Fruit fly (Drosophila melanogaster) whole organism, embryonic: ENCODE measurements around the gene CG15877.

ENCODE experiments used
- Awh ChIP-seq: fragments of 200-800 bp; sonication (Bioruptor generic); IDR thresholded peaks from 2 replicates; pipeline ENCODE4, ENCODE4 v1.3.6; 2022; ENCODE audit warnings: missing biosample characterization, missing genetic modification characterization
- CG11247 ChIP-seq: fragments of 200-800 bp; sonication (Bioruptor generic); IDR thresholded peaks from 2 replicates; pipeline ENCODE4 v1.3.6; 2022; ENCODE audit warnings: missing biosample characterization, missing genetic modification characterization
- CG11504 ChIP-seq: fragments of 200-800 bp; sonication (Bioruptor generic); optimal IDR thresholded peaks from 3 replicates; lab custom pipeline; 2019; ENCODE audit warnings: missing biosample characterization, mild to moderate bottlenecking, missing genetic modification characterization, moderate library complexity
- CG11560 ChIP-seq: fragments of 200-800 bp; sonication (Bioruptor generic); IDR thresholded peaks from 3 replicates; pipeline ENCODE4 v1.3.6; 2022; ENCODE audit warnings: missing biosample characterization, missing genetic modification characterization
- CG12104 ChIP-seq: fragments of 200-800 bp; sonication (Bioruptor generic); optimal IDR thresholded peaks from 3 replicates; lab custom pipeline; 2016; ENCODE audit warnings: missing biosample characterization, missing genetic modification characterization
- CG14965 ChIP-seq: fragments of 200-800 bp; sonication (Bioruptor generic); optimal IDR thresholded peaks from 2 replicates; lab custom pipeline; 2016; ENCODE audit warnings: missing biosample characterization, missing genetic modification characterization, borderline replicate concordance
- CG16779 ChIP-seq: fragments of 200-800 bp; sonication (Bioruptor generic); IDR thresholded peaks from 2 replicates; pipeline ENCODE4 v1.3.6; 2022; ENCODE audit warnings: missing biosample characterization, missing genetic modification characterization
- CG17328 ChIP-seq: fragments of 200-800 bp; sonication (Bioruptor generic); IDR thresholded peaks from 2 replicates; pipeline ENCODE4 v1.3.6; 2022; ENCODE audit warnings: missing biosample characterization, missing genetic modification characterization
- CG17359 ChIP-seq: fragments of 200-800 bp; sonication (Bioruptor generic); optimal IDR thresholded peaks from 3 replicates; lab custom pipeline; 2018; ENCODE audit warnings: missing biosample characterization, mild to moderate bottlenecking, missing genetic modification characterization, moderate library complexity
- CG17829 ChIP-seq: fragments of 200-800 bp; optimal IDR thresholded peaks from 2 replicates; lab custom pipeline; 2019; ENCODE audit warnings: missing biosample characterization, mild to moderate bottlenecking, missing genetic modification characterization, moderate library complexity
- CG1792 ChIP-seq: fragments of 200-800 bp; sonication (Bioruptor generic); optimal IDR thresholded peaks from 2 replicates; lab custom pipeline; 2016; ENCODE audit warnings: missing biosample characterization, missing genetic modification characterization
- CG3163 ChIP-seq: fragments of 200-800 bp; sonication (Bioruptor generic); optimal IDR thresholded peaks from 3 replicates; lab custom pipeline; 2016; ENCODE audit warnings: missing biosample characterization, missing genetic modification characterization
- CG33213 ChIP-seq: fragments of 200-800 bp; sonication (Bioruptor generic); optimal IDR thresholded peaks from 3 replicates; lab custom pipeline; 2016; ENCODE audit warnings: missing biosample characterization, missing genetic modification characterization
- CG4424 ChIP-seq: fragments of 200-800 bp; sonication (Bioruptor generic); optimal IDR thresholded peaks from 3 replicates; lab custom pipeline; 2016; ENCODE audit warnings: missing biosample characterization, missing genetic modification characterization
- CHES-1-like ChIP-seq: fragments of 200-800 bp; sonication (Bioruptor generic); optimal IDR thresholded peaks from 2 replicates; lab custom pipeline; 2016; ENCODE audit warnings: missing biosample characterization, missing genetic modification characterization
- CkIIα-i1 ChIP-seq: fragments of 200-800 bp; sonication (Bioruptor generic); IDR thresholded peaks from 2 replicates; pipeline ENCODE4 v1.3.6; 2022; ENCODE audit warnings: missing biosample characterization, missing genetic modification characterization
- D ChIP-seq, 2 experiments: fragments of 200-800 bp in 1 of 2; fragments of >200 bp in 1 of 2; sonication (Bioruptor generic) in 1 of 2; optimal IDR thresholded peaks; 2 replicates in 1 of 2; 3 replicates in 1 of 2; lab custom pipeline; 2017; ENCODE audit warnings: mild to moderate bottlenecking in 1 of 2, missing biosample characterization in 1 of 2, missing genetic modification characterization in 1 of 2, missing genetic modification reagents in 1 of 2
- Gug ChIP-seq: fragments of 200-800 bp; sonication (Bioruptor generic); IDR thresholded peaks from 4 replicates; pipeline ENCODE4 v1.3.6; 2022; ENCODE audit warnings: missing biosample characterization, missing genetic modification characterization
- Hand ChIP-seq: fragments of 200-800 bp; sonication (Bioruptor generic); optimal IDR thresholded peaks from 2 replicates; lab custom pipeline; 2017; ENCODE audit warnings: mild to moderate bottlenecking, missing biosample characterization, missing genetic modification reagents, missing genetic modification characterization
- HmgZ ChIP-seq: fragments of 200-800 bp; sonication (Bioruptor generic); optimal IDR thresholded peaks from 2 replicates; lab custom pipeline; 2018; ENCODE audit warnings: missing biosample characterization, mild to moderate bottlenecking, missing genetic modification characterization
- Hr78 ChIP-seq, 2 experiments: fragments of 200-800 bp in 1 of 2; fragments of >200 bp in 1 of 2; sonication (Bioruptor generic) in 1 of 2; optimal IDR thresholded peaks; 2 replicates each; lab custom pipeline; 2017 to 2019; ENCODE audit warnings: missing biosample characterization in 2 of 2, missing genetic modification characterization in 2 of 2, mild to moderate bottlenecking in 1 of 2, moderate library complexity in 1 of 2
- Jarid2 ChIP-seq: fragments of 200-800 bp; sonication (Bioruptor generic); optimal IDR thresholded peaks from 3 replicates; lab custom pipeline; 2017; ENCODE audit warnings: mild to moderate bottlenecking, missing biosample characterization, missing genetic modification reagents, missing genetic modification characterization
- Med ChIP-seq: fragments of 200-800 bp; sonication (Bioruptor generic); peaks from one replicate; lab custom pipeline; 2016; ENCODE audit warnings: missing biosample characterization, missing genetic modification characterization, mild to moderate bottlenecking, inconsistent platforms, moderate library complexity
- NC2α ChIP-seq: fragments of 200-800 bp; sonication (Bioruptor generic); optimal IDR thresholded peaks from 2 replicates; lab custom pipeline; 2016; ENCODE audit warnings: missing biosample characterization, missing genetic modification characterization
- Neu2 ChIP-seq: fragments of 200-800 bp; sonication (Bioruptor generic); optimal IDR thresholded peaks from 3 replicates; lab custom pipeline; 2016; ENCODE audit warnings: missing biosample characterization, missing genetic modification characterization, borderline replicate concordance
- Pdp1 ChIP-seq, 2 experiments: fragments of 200-800 bp; sonication (Bioruptor generic); optimal IDR thresholded peaks; 3 replicates each; lab custom pipeline; 2016; ENCODE audit warnings: missing biosample characterization in 2 of 2, missing genetic modification characterization in 2 of 2, mild to moderate bottlenecking in 1 of 2, moderate library complexity in 1 of 2
- Side ChIP-seq: fragments of 200-800 bp; sonication (Bioruptor generic); optimal IDR thresholded peaks from 2 replicates; lab custom pipeline; 2016; ENCODE audit warnings: missing biosample characterization, missing genetic modification characterization
- Usf ChIP-seq: fragments of 200-800 bp; sonication (Bioruptor generic); optimal IDR thresholded peaks from 2 replicates; lab custom pipeline; 2017; ENCODE audit warnings: missing genotype, missing biosample characterization, missing genetic modification characterization
- Vsx1 ChIP-seq: fragments of 200-800 bp; sonication (Bioruptor generic); optimal IDR thresholded peaks from 2 replicates; lab custom pipeline; 2017; ENCODE audit warnings: missing biosample characterization, mild to moderate bottlenecking, missing genetic modification characterization, missing genetic modification reagents
- ab ChIP-seq: fragments of 200-800 bp; sonication (Bioruptor generic); optimal IDR thresholded peaks from 2 replicates; lab custom pipeline; 2016; ENCODE audit warnings: missing biosample characterization, missing genetic modification characterization
- abd-A ChIP-seq: fragments of 200-800 bp; sonication (Bioruptor generic); optimal IDR thresholded peaks from 3 replicates; lab custom pipeline; 2019; ENCODE audit warnings: missing biosample characterization, mild to moderate bottlenecking, missing genetic modification characterization, moderate library complexity
- bigmax ChIP-seq: fragments of 200-800 bp; sonication (Bioruptor generic); optimal IDR thresholded peaks from 2 replicates; lab custom pipeline; 2018; ENCODE audit warnings: missing biosample characterization, mild to moderate bottlenecking, missing genetic modification characterization
- br ChIP-seq: fragments of >200 bp; optimal IDR thresholded peaks from 2 replicates; lab custom pipeline; 2017
- croc ChIP-seq: fragments of 200-800 bp; sonication (Bioruptor generic); conservative IDR thresholded peaks from 3 replicates; pipeline ENCODE4 v1.3.6; 2022; ENCODE audit warnings: missing biosample characterization, missing genetic modification characterization
- da ChIP-seq: fragments of 200-800 bp; sonication (Bioruptor generic); optimal IDR thresholded peaks from 2 replicates; lab custom pipeline; 2016; ENCODE audit warnings: missing biosample characterization, missing genetic modification characterization
- dmrt99B ChIP-seq: fragments of 200-800 bp; sonication (Bioruptor generic); optimal IDR thresholded peaks from 2 replicates; lab custom pipeline; 2018; ENCODE audit warnings: missing biosample characterization, mild to moderate bottlenecking, missing genetic modification characterization, moderate library complexity
- fd64A ChIP-seq: fragments of 200-800 bp; sonication (Bioruptor generic); optimal IDR thresholded peaks from 3 replicates; lab custom pipeline; 2018; ENCODE audit warnings: missing biosample characterization, mild to moderate bottlenecking, missing genetic modification characterization
- grn ChIP-seq: fragments of 200-800 bp; sonication (Bioruptor generic); optimal IDR thresholded peaks from 3 replicates; lab custom pipeline; 2017; ENCODE audit warnings: missing biosample characterization, missing genetic modification characterization
- gsb-n ChIP-seq: fragments of 200-800 bp; sonication (Bioruptor generic); optimal IDR thresholded peaks from 3 replicates; lab custom pipeline; 2018; ENCODE audit warnings: missing biosample characterization, mild to moderate bottlenecking, missing genetic modification characterization
- lola ChIP-seq, 3 experiments: fragments of >200 bp in 2 of 3; fragments of 200-800 bp in 1 of 3; sonication (Bioruptor generic) in 1 of 3; optimal IDR thresholded peaks; 2 replicates each; lab custom pipeline; 2017 to 2019; ENCODE audit warnings: missing biosample characterization in 3 of 3, missing genetic modification characterization in 3 of 3, mild to moderate bottlenecking in 1 of 3, moderate library complexity in 1 of 3
- prd ChIP-seq, 3 experiments: fragments of >200 bp in 2 of 3; fragments of 200-800 bp in 1 of 3; sonication (Bioruptor generic) in 1 of 3; optimal IDR thresholded peaks in 2 of 3; IDR thresholded peaks in 1 of 3; 2 replicates in 2 of 3; 3 replicates in 1 of 3; pipeline versions ENCODE4 v1.3.6 to Lab custom; 2017 to 2022; ENCODE audit warnings: missing biosample characterization in 1 of 3, missing genetic modification characterization in 1 of 3
- pros ChIP-seq: fragments of 200-800 bp; sonication (Bioruptor generic); optimal IDR thresholded peaks from 3 replicates; lab custom pipeline; 2019; ENCODE audit warnings: missing biosample characterization, mild to moderate bottlenecking, missing genetic modification characterization, moderate library complexity
- rib ChIP-seq: fragments of 200-800 bp; sonication (Bioruptor generic); IDR thresholded peaks from 2 replicates; pipeline ENCODE4 v1.3.6; 2022; ENCODE audit warnings: missing biosample characterization, missing genetic modification characterization
- sd ChIP-seq: fragments of 200-800 bp; sonication (Bioruptor generic); optimal IDR thresholded peaks from 3 replicates; lab custom pipeline; 2018; ENCODE audit warnings: missing biosample characterization, mild to moderate bottlenecking, missing genetic modification characterization, moderate library complexity
- sens ChIP-seq: fragments of 200-800 bp; sonication (Bioruptor generic); peaks from one replicate; lab custom pipeline; 2016; ENCODE audit warnings: missing biosample characterization, missing genetic modification characterization
- slou ChIP-seq: fragments of 200-800 bp; sonication (Bioruptor generic); optimal IDR thresholded peaks from 3 replicates; lab custom pipeline; 2016; ENCODE audit warnings: missing biosample characterization, missing genetic modification characterization
- sob ChIP-seq: fragments of 200-800 bp; sonication (Bioruptor generic); IDR thresholded peaks from 2 replicates; pipeline ENCODE4 v1.3.6; 2022; ENCODE audit warnings: missing biosample characterization, missing genetic modification characterization
- sqz ChIP-seq: fragments of 200-800 bp; sonication (Bioruptor generic); optimal IDR thresholded peaks from 3 replicates; lab custom pipeline; 2018; ENCODE audit warnings: missing biosample characterization, mild to moderate bottlenecking, missing genetic modification characterization
- ssp ChIP-seq: fragments of 200-800 bp; sonication (Bioruptor generic); IDR thresholded peaks from 2 replicates; pipeline ENCODE4 v1.3.6; 2022; ENCODE audit warnings: missing biosample characterization, missing genetic modification characterization

CG15877 gene

dm6 chr3L:2388683-2389315 lies 11.4 kb upstream of the CG15877 start, which contains the start of gene Mzt1:
Gene Mzt1 (plus strand): TSS chr3L:2389265.
- TF ChIP-seq Vsx1 (GFP tag; lab: Kevin White, UChicago) (peak; percentile 31), Pdp1 (GFP tag; optimal IDR thresholded peaks at IDR 0.05; lab: Kevin White, UChicago) (peak in 1 of 2 experiments; percentile 5), prd (optimal IDR thresholded peaks at IDR 0.05; lab: Kevin White, UChicago) (no peak), prd (GFP tag; IDR thresholded peaks at IDR 0.05; lab: Robert Waterston, UW) (0 out of 3 replicates have a peak, but pooled peaks have one; percentile 10), Side (GFP tag; lab: Kevin White, UChicago) (no peak), pros (GFP tag; lab: Kevin White, UChicago) (no peak), CG33213 (GFP tag; lab: Kevin White, UChicago) (no peak), CG17829 (tag; lab: Kevin White, UChicago) (no peak), Usf (GFP tag; lab: Kevin White, UChicago) (no peak), ab (no peak), da (GFP tag; lab: Kevin White, UChicago) (no peak), D (optimal IDR thresholded peaks at IDR 0.05; lab: Kevin White, UChicago) (no peak), D (GFP tag; optimal IDR thresholded peaks at IDR 0.05; lab: Kevin White, UChicago) (no peak), NC2α (GFP tag; lab: Kevin White, UChicago) (no peak), CG4424 (GFP tag; lab: Kevin White, UChicago) (no peak), Hr78 (GFP tag; optimal IDR thresholded peaks at IDR 0.05; lab: Kevin White, UChicago) (peak in 1 of 2 experiments; percentile 88), Med (GFP tag; lab: Kevin White, UChicago) (peak; percentile 50), CG14965 (GFP tag; lab: Kevin White, UChicago) (no peak), rib (GFP tag; lab: Robert Waterston, UW) (no peak), abd-A (tag; lab: Kevin White, UChicago) (peak; percentile 57), HmgZ (no peak), slou (GFP tag; lab: Kevin White, UChicago) (no peak), CG17328 (GFP tag; lab: Robert Waterston, UW) (no peak), sob (no peak), CHES-1-like (GFP tag; lab: Kevin White, UChicago) (no peak), CG11560 (tag; lab: Robert Waterston, UW) (no peak), croc (GFP tag; lab: Robert Waterston, UW) (no peak), sd (tag; lab: Kevin White, UChicago) (peak; percentile 10), grn (no peak), ssp (GFP tag; lab: Robert Waterston, UW) (no peak), sqz (GFP tag; lab: Kevin White, UChicago) (peak; percentile 18), br (lab: Kevin White, UChicago) (no peak), sens (GFP tag; lab: Kevin White, UChicago) (peak; percentile 59), Neu2 (GFP tag; lab: Kevin White, UChicago) (no peak), CG16779 (GFP tag; lab: Robert Waterston, UW) (no peak), dmrt99B (tag; lab: Kevin White, UChicago) (no peak), Jarid2 (GFP tag; lab: Kevin White, UChicago) (no peak), CG3163 (GFP tag; lab: Kevin White, UChicago) (no peak), CG11504 (tag; lab: Kevin White, UChicago) (no peak), lola (GFP tag; optimal IDR thresholded peaks at IDR 0.05; lab: Kevin White, UChicago) (no peak), CG17359 (tag; lab: Kevin White, UChicago) (no peak), fd64A (GFP tag; lab: Kevin White, UChicago) (no peak), CG12104 (GFP tag; lab: Kevin White, UChicago) (no peak), CkIIα-i1 (GFP tag; lab: Robert Waterston, UW) (no peak), CG1792 (no peak), Awh (no peak), gsb-n (peak; percentile 7), bigmax (GFP tag; lab: Kevin White, UChicago) (no peak), CG11247 (GFP tag; lab: Robert Waterston, UW) (no peak), Hand (GFP tag; lab: Kevin White, UChicago) (no peak), Gug (GFP tag; lab: Robert Waterston, UW) (no peak)
